Fruit fly (Drosophila melanogaster) whole organism, embryonic: ENCODE results near the gene Calr.
A peak's percentile ranks its signal among the peaks of the same experiment; 100 is the strongest.

Source experiments
- Asciz ChIP-seq: fragments of 200-800 bp; sonication (Bioruptor generic); optimal IDR thresholded peaks from 2 replicates; lab custom pipeline; 2017; ENCODE audit warnings: missing biosample characterization, mild to moderate bottlenecking, missing genetic modification characterization, missing genetic modification reagents
- BEAF-32 ChIP-seq: fragments of 200-800 bp; sonication (Bioruptor generic); optimal IDR thresholded peaks from 3 replicates; lab custom pipeline; 2017; ENCODE audit warnings: missing biosample characterization, missing genetic modification characterization, mild to moderate bottlenecking, moderate library complexity, missing genetic modification reagents
- CG1024 ChIP-seq: fragments of 200-800 bp; sonication (Bioruptor generic); IDR thresholded peaks from 2 replicates; pipeline ENCODE4 v1.3.6; 2022; ENCODE audit warnings: missing biosample characterization, missing genetic modification characterization
- CG10366 ChIP-seq: fragments of 200-800 bp; sonication (Bioruptor generic); IDR thresholded peaks from 2 replicates; pipeline ENCODE4 v1.3.6; 2022; ENCODE audit warnings: missing biosample characterization, missing genetic modification characterization
- CG11456 ChIP-seq: fragments of 200-800 bp; sonication (Bioruptor generic); IDR thresholded peaks from 3 replicates; pipeline ENCODE4 v1.3.6; 2022; ENCODE audit warnings: missing biosample characterization, missing genetic modification characterization
- CG15011 ChIP-seq: fragments of 200-800 bp; sonication (Bioruptor generic); optimal IDR thresholded peaks from 3 replicates; lab custom pipeline; 2018; ENCODE audit warnings: missing biosample characterization, mild to moderate bottlenecking, missing genetic modification characterization
- CG15514 ChIP-seq: fragments of 200-800 bp; sonication (Bioruptor generic); optimal IDR thresholded peaks from 3 replicates; lab custom pipeline; 2017; ENCODE audit warnings: missing biosample characterization, missing genetic modification characterization, mild to moderate bottlenecking, moderate library complexity, missing genetic modification reagents
- CG1602 ChIP-seq: fragments of 200-800 bp; sonication (Bioruptor generic); optimal IDR thresholded peaks from 3 replicates; lab custom pipeline; 2016; ENCODE audit warnings: missing biosample characterization, missing genetic modification characterization
- CG1603 ChIP-seq: fragments of 200-800 bp; sonication (Bioruptor generic); optimal IDR thresholded peaks from 2 replicates; lab custom pipeline; 2019; ENCODE audit warnings: missing biosample characterization, mild to moderate bottlenecking, missing genetic modification characterization, moderate library complexity
- CG16815 ChIP-seq: fragments of 200-800 bp; sonication (Bioruptor generic); optimal IDR thresholded peaks from 3 replicates; lab custom pipeline; 2017; ENCODE audit warnings: missing biosample characterization, mild to moderate bottlenecking, missing genetic modification characterization
- CG17361 ChIP-seq: fragments of 200-800 bp; sonication (Bioruptor generic); IDR thresholded peaks from 3 replicates; pipeline ENCODE4 v1.3.6; 2022; ENCODE audit warnings: missing biosample characterization, missing genetic modification characterization
- CG17612 ChIP-seq: fragments of 200-800 bp; sonication (Bioruptor generic); IDR thresholded peaks from 2 replicates; pipeline ENCODE4 v1.3.6; 2022; ENCODE audit warnings: missing biosample characterization, missing genetic modification characterization
- CG17829 ChIP-seq: fragments of 200-800 bp; optimal IDR thresholded peaks from 2 replicates; lab custom pipeline; 2019; ENCODE audit warnings: missing biosample characterization, mild to moderate bottlenecking, missing genetic modification characterization, moderate library complexity
- CG1832 ChIP-seq: fragments of 200-800 bp; sonication (Bioruptor generic); optimal IDR thresholded peaks from 2 replicates; lab custom pipeline; 2017; ENCODE audit warnings: missing biosample characterization, mild to moderate bottlenecking, missing genetic modification characterization, inconsistent platforms
- CG30431 ChIP-seq: fragments of 200-800 bp; sonication (Bioruptor generic); optimal IDR thresholded peaks from 2 replicates; lab custom pipeline; 2017; ENCODE audit warnings: missing biosample characterization, missing genetic modification characterization
- CG33557 ChIP-seq: fragments of 200-800 bp; sonication (Bioruptor generic); optimal IDR thresholded peaks from 2 replicates; lab custom pipeline; 2019; ENCODE audit warnings: missing biosample characterization, mild to moderate bottlenecking, missing genetic modification characterization, moderate library complexity
- CG3407 ChIP-seq: fragments of 200-800 bp; sonication (Bioruptor generic); optimal IDR thresholded peaks from 2 replicates; lab custom pipeline; 2018; ENCODE audit warnings: missing biosample characterization, mild to moderate bottlenecking, missing genetic modification characterization
- CG43689 ChIP-seq: fragments of 200-800 bp; sonication (Bioruptor generic); IDR thresholded peaks from 2 replicates; pipeline ENCODE4 v1.3.6; 2022; ENCODE audit warnings: missing biosample characterization, missing genetic modification characterization
- CG4707 ChIP-seq: fragments of 200-800 bp; sonication (Bioruptor generic); optimal IDR thresholded peaks from 2 replicates; lab custom pipeline; 2018; ENCODE audit warnings: missing biosample characterization, mild to moderate bottlenecking, missing genetic modification characterization, moderate library complexity
- CG6254 ChIP-seq: fragments of 200-800 bp; sonication (Bioruptor generic); optimal IDR thresholded peaks from 3 replicates; lab custom pipeline; 2017; ENCODE audit warnings: mild to moderate bottlenecking, missing biosample characterization, missing genetic modification reagents, missing genetic modification characterization
- CG8359 ChIP-seq: fragments of 200-800 bp; sonication (Bioruptor generic); optimal IDR thresholded peaks from 2 replicates; lab custom pipeline; 2017; ENCODE audit warnings: missing biosample characterization, mild to moderate bottlenecking, missing genetic modification characterization, borderline replicate concordance
- CG8388 ChIP-seq: fragments of 200-800 bp; sonication (Bioruptor generic); optimal IDR thresholded peaks from 2 replicates; lab custom pipeline; 2019; ENCODE audit warnings: missing biosample characterization, mild to moderate bottlenecking, missing genetic modification characterization, moderate library complexity
- CG8944 ChIP-seq: fragments of 200-800 bp; sonication (Bioruptor generic); optimal IDR thresholded peaks from 3 replicates; lab custom pipeline; 2016; ENCODE audit warnings: missing biosample characterization, missing genetic modification characterization
- CG9727 ChIP-seq: fragments of 200-800 bp; sonication (Bioruptor generic); optimal IDR thresholded peaks from 3 replicates; lab custom pipeline; 2017; ENCODE audit warnings: missing biosample characterization, mild to moderate bottlenecking, missing genetic modification characterization
- Camta ChIP-seq: fragments of 200-800 bp; sonication (Bioruptor generic); optimal IDR thresholded peaks from 2 replicates; lab custom pipeline; 2016; ENCODE audit warnings: missing biosample characterization, missing genetic modification characterization
- Dfd ChIP-seq, 2 experiments: fragments of >200 bp; optimal IDR thresholded peaks; 2 replicates each; lab custom pipeline; 2017; ENCODE audit warnings: missing biosample characterization in 2 of 2, missing genetic modification characterization in 2 of 2
- Lhr ChIP-seq: fragments of 200-800 bp; sonication (Bioruptor generic); optimal IDR thresholded peaks from 3 replicates; lab custom pipeline; 2017; ENCODE audit warnings: mild to moderate bottlenecking, missing biosample characterization, missing genetic modification reagents, missing genetic modification characterization
- Myb ChIP-seq: fragments of 200-800 bp; sonication (Bioruptor generic); optimal IDR thresholded peaks from 2 replicates; lab custom pipeline; 2016; ENCODE audit warnings: missing biosample characterization, missing genetic modification characterization
- NC2β ChIP-seq: fragments of 200-800 bp; sonication (Bioruptor generic); optimal IDR thresholded peaks from 2 replicates; lab custom pipeline; 2016; ENCODE audit warnings: missing biosample characterization, missing genetic modification characterization
- NK7.1 ChIP-seq: fragments of 200-800 bp; sonication (Bioruptor generic); optimal IDR thresholded peaks from 3 replicates; lab custom pipeline; 2016; ENCODE audit warnings: missing biosample characterization, missing genetic modification characterization
- NfI ChIP-seq: fragments of 200-800 bp; sonication (Bioruptor generic); optimal IDR thresholded peaks from 3 replicates; lab custom pipeline; 2018; ENCODE audit warnings: missing biosample characterization, mild to moderate bottlenecking, missing genetic modification characterization, moderate library complexity
- Oli ChIP-seq: fragments of 200-800 bp; sonication (Bioruptor generic); optimal IDR thresholded peaks from 2 replicates; lab custom pipeline; 2018; ENCODE audit warnings: missing biosample characterization, mild to moderate bottlenecking, missing genetic modification characterization, moderate library complexity
- Sox102F ChIP-seq: fragments of 200-800 bp; sonication (Bioruptor generic); optimal IDR thresholded peaks from 2 replicates; lab custom pipeline; 2018; ENCODE audit warnings: missing biosample characterization, mild to moderate bottlenecking, missing genetic modification characterization, moderate library complexity
- Ssrp ChIP-seq: fragments of 200-800 bp; sonication (Bioruptor generic); optimal IDR thresholded peaks from 2 replicates; lab custom pipeline; 2018; ENCODE audit warnings: missing biosample characterization, mild to moderate bottlenecking, missing genetic modification characterization, moderate library complexity
- Usf ChIP-seq: fragments of 200-800 bp; sonication (Bioruptor generic); optimal IDR thresholded peaks from 2 replicates; lab custom pipeline; 2017; ENCODE audit warnings: missing genotype, missing biosample characterization, missing genetic modification characterization
- ac ChIP-seq: fragments of 200-800 bp; sonication (Bioruptor generic); optimal IDR thresholded peaks from 3 replicates; lab custom pipeline; 2017; ENCODE audit warnings: missing biosample characterization, mild to moderate bottlenecking, missing genetic modification characterization
- chm ChIP-seq: fragments of 200-800 bp; sonication (Bioruptor generic); IDR thresholded peaks from 2 replicates; pipeline ENCODE4 v1.3.6; 2022; ENCODE audit warnings: missing biosample characterization, missing genetic modification characterization
- dpn ChIP-seq, 2 experiments: fragments of 200-800 bp; sonication (Bioruptor generic); optimal IDR thresholded peaks; 3 replicates each; lab custom pipeline; 2016; ENCODE audit warnings: missing biosample characterization in 2 of 2, missing genetic modification characterization in 2 of 2
- eve ChIP-seq, 2 experiments: fragments of >200 bp; optimal IDR thresholded peaks; 2 replicates each; lab custom pipeline; 2017; ENCODE audit warnings: missing biosample characterization in 2 of 2, missing genetic modification characterization in 2 of 2
- fd64A ChIP-seq: fragments of 200-800 bp; sonication (Bioruptor generic); optimal IDR thresholded peaks from 3 replicates; lab custom pipeline; 2018; ENCODE audit warnings: missing biosample characterization, mild to moderate bottlenecking, missing genetic modification characterization
- fu2 ChIP-seq: fragments of 200-800 bp; sonication (Bioruptor generic); optimal IDR thresholded peaks from 2 replicates; lab custom pipeline; 2016; ENCODE audit warnings: missing biosample characterization, missing genetic modification characterization
- gcm ChIP-seq: fragments of 200-800 bp; sonication (Bioruptor generic); optimal IDR thresholded peaks from 2 replicates; lab custom pipeline; 2019; ENCODE audit warnings: missing biosample characterization, mild to moderate bottlenecking, missing genetic modification characterization, moderate library complexity
- gro ChIP-seq: fragments of 200-800 bp; sonication (Bioruptor generic); optimal IDR thresholded peaks from 2 replicates; lab custom pipeline; 2016; ENCODE audit warnings: missing biosample characterization, missing genetic modification characterization
- lmd ChIP-seq: fragments of 200-800 bp; sonication (Bioruptor generic); IDR thresholded peaks from 2 replicates; pipeline ENCODE4 v1.3.6; 2022; ENCODE audit warnings: missing biosample characterization, missing genetic modification characterization
- nmo ChIP-seq: fragments of 200-800 bp; sonication (Bioruptor generic); optimal IDR thresholded peaks from 2 replicates; lab custom pipeline; 2018; ENCODE audit warnings: missing biosample characterization, mild to moderate bottlenecking, missing genetic modification characterization, moderate library complexity
- nom ChIP-seq: fragments of 200-800 bp; sonication (Bioruptor generic); optimal IDR thresholded peaks from 2 replicates; lab custom pipeline; 2017; ENCODE audit warnings: missing biosample characterization, missing genetic modification characterization, mild to moderate bottlenecking, moderate library complexity, missing genetic modification reagents
- scrt ChIP-seq: fragments of 200-800 bp; sonication (Bioruptor generic); optimal IDR thresholded peaks from 2 replicates; lab custom pipeline; 2018; ENCODE audit warnings: missing biosample characterization, mild to moderate bottlenecking, missing genetic modification characterization, moderate library complexity
- tio ChIP-seq: fragments of 200-800 bp; sonication (Bioruptor generic); optimal IDR thresholded peaks from 2 replicates; lab custom pipeline; 2017; ENCODE audit warnings: missing biosample characterization, missing genetic modification characterization, inconsistent platforms
- trem ChIP-seq: fragments of 200-800 bp; optimal IDR thresholded peaks from 3 replicates; lab custom pipeline; 2019; ENCODE audit warnings: missing biosample characterization, mild to moderate bottlenecking, missing genetic modification characterization, moderate library complexity
- zen ChIP-seq: fragments of 200-800 bp; sonication (Bioruptor generic); optimal IDR thresholded peaks from 3 replicates; lab custom pipeline; 2018; ENCODE audit warnings: missing biosample characterization, mild to moderate bottlenecking, missing genetic modification characterization, moderate library complexity

Calr gene

dm6 chr3R:9598099-9598498 is 32.6 kb downstream of the Calr start (continued):
- TF ChIP-seq Lhr (GFP tag; lab: Kevin White, UChicago) (peak; percentile 30), CG4707 (GFP tag; lab: Kevin White, UChicago) (peak; percentile 42), Sox102F (GFP tag; lab: Kevin White, UChicago) (peak; percentile 77), ac (GFP tag; lab: Kevin White, UChicago) (no peak), CG17612 (no peak), CG33557 (peak; percentile 51), Oli (tag; lab: Kevin White, UChicago) (peak; percentile 74), fd64A (GFP tag; lab: Kevin White, UChicago) (peak; percentile 58), Camta (GFP tag; lab: Kevin White, UChicago) (peak; percentile 12), CG43689 (GFP tag; lab: Robert Waterston, UW) (no peak), Dfd (GFP tag; optimal IDR thresholded peaks at IDR 0.05; lab: Kevin White, UChicago) (no peak), Asciz (GFP tag; lab: Kevin White, UChicago) (peak; percentile 53), gro (GFP tag; lab: Kevin White, UChicago) (no peak), CG8388 (GFP tag; lab: Kevin White, UChicago) (peak; percentile 66), zen (peak; percentile 64), CG3407 (GFP tag; lab: Kevin White, UChicago) (peak; percentile 54), Usf (GFP tag; lab: Kevin White, UChicago) (no peak), CG6254 (GFP tag; lab: Kevin White, UChicago) (peak; percentile 50), chm (peak; percentile 49; the same call in 1 of the 2 replicates), CG17361 (GFP tag; lab: Robert Waterston, UW) (0 out of 3 replicates have a peak, but pooled peaks have one; percentile 43), CG11456 (GFP tag; lab: Robert Waterston, UW) (peak; percentile 8; the same call in 1 of the 3 replicates), CG1832 (GFP tag; lab: Kevin White, UChicago) (no peak), nom (no peak), CG30431 (GFP tag; lab: Kevin White, UChicago) (peak; percentile 35), gcm (GFP tag; lab: Kevin White, UChicago) (peak; percentile 45), CG8359 (GFP tag; lab: Kevin White, UChicago) (peak; percentile 53), NK7.1 (no peak), CG1602 (GFP tag; lab: Kevin White, UChicago) (peak; percentile 49), Myb (GFP tag; lab: Kevin White, UChicago) (no peak), CG15011 (GFP tag; lab: Kevin White, UChicago) (no peak), CG1603 (tag; lab: Kevin White, UChicago) (peak; percentile 82), eve (GFP tag; optimal IDR thresholded peaks at IDR 0.05; lab: Kevin White, UChicago) (peak in 1 of 2 experiments; percentile 85), tio (peak; percentile 29), nmo (GFP tag; lab: Kevin White, UChicago) (no peak), CG15514 (GFP tag; lab: Kevin White, UChicago) (no peak), lmd (GFP tag; lab: Robert Waterston, UW) (peak; percentile 44; the same call in 1 of the 2 replicates), scrt (no peak), CG1024 (GFP tag; lab: Robert Waterston, UW) (0 out of 2 replicates have a peak, but pooled peaks have one; percentile 35), CG16815 (peak; percentile 40), NC2β (GFP tag; lab: Kevin White, UChicago) (peak; percentile 40), CG9727 (GFP tag; lab: Kevin White, UChicago) (peak; percentile 12), NfI (peak; percentile 30), BEAF-32 (GFP tag; lab: Kevin White, UChicago) (no peak), CG8944 (GFP tag; lab: Kevin White, UChicago) (peak; percentile 51), CG10366 (GFP tag; lab: Robert Waterston, UW) (peak; percentile 38; the same call in 1 of the 2 replicates), CG17829 (tag; lab: Kevin White, UChicago) (peak; percentile 68), fu2 (GFP tag; lab: Kevin White, UChicago) (no peak), Ssrp (tag; lab: Kevin White, UChicago) (peak; percentile 65), trem (tag; lab: Kevin White, UChicago) (peak; percentile 35), dpn (GFP tag; optimal IDR thresholded peaks at IDR 0.05; lab: Kevin White, UChicago) (peak in 1 of 2 experiments; percentile 20)
